Fruit fly (Drosophila melanogaster) whole organism, embryonic: ENCODE measurements around the gene CG4455.

ENCODE experiments used
- Abd-B ChIP-seq: fragments of 200-800 bp; sonication (Bioruptor generic); optimal IDR thresholded peaks from 2 replicates; lab custom pipeline; 2018; ENCODE audit warnings: missing biosample characterization, mild to moderate bottlenecking, missing genetic modification characterization, moderate library complexity
- Asciz ChIP-seq: fragments of 200-800 bp; sonication (Bioruptor generic); optimal IDR thresholded peaks from 2 replicates; lab custom pipeline; 2017; ENCODE audit warnings: missing biosample characterization, mild to moderate bottlenecking, missing genetic modification characterization, missing genetic modification reagents
- CG10274 ChIP-seq: fragments of 200-800 bp; sonication (Bioruptor generic); optimal IDR thresholded peaks from 3 replicates; lab custom pipeline; 2017; ENCODE audit warnings: missing biosample characterization, mild to moderate bottlenecking, missing genetic modification characterization
- CG12299 ChIP-seq: fragments of 200-800 bp; sonication (Bioruptor generic); optimal IDR thresholded peaks from 2 replicates; lab custom pipeline; 2018; ENCODE audit warnings: missing biosample characterization, mild to moderate bottlenecking, missing genetic modification characterization
- CG12744 ChIP-seq: fragments of 200-800 bp; sonication (Bioruptor generic); optimal IDR thresholded peaks from 2 replicates; lab custom pipeline; 2016; ENCODE audit warnings: missing biosample characterization, missing genetic modification characterization
- CG13775 ChIP-seq: fragments of 200-800 bp; sonication (Bioruptor generic); optimal IDR thresholded peaks from 3 replicates; lab custom pipeline; 2017; ENCODE audit warnings: missing biosample characterization, mild to moderate bottlenecking, missing genetic modification characterization
- CG14441 ChIP-seq: fragments of 200-800 bp; sonication (Bioruptor generic); IDR thresholded peaks from 2 replicates; pipeline ENCODE4 v1.3.6; 2022; ENCODE audit warnings: missing biosample characterization, missing genetic modification characterization
- CG15011 ChIP-seq: fragments of 200-800 bp; sonication (Bioruptor generic); optimal IDR thresholded peaks from 3 replicates; lab custom pipeline; 2018; ENCODE audit warnings: missing biosample characterization, mild to moderate bottlenecking, missing genetic modification characterization
- CG15073 ChIP-seq: fragments of 200-800 bp; sonication (Bioruptor generic); optimal IDR thresholded peaks from 2 replicates; lab custom pipeline; 2016; ENCODE audit warnings: missing biosample characterization, missing genetic modification characterization
- CG1603 ChIP-seq: fragments of 200-800 bp; sonication (Bioruptor generic); optimal IDR thresholded peaks from 2 replicates; lab custom pipeline; 2019; ENCODE audit warnings: missing biosample characterization, mild to moderate bottlenecking, missing genetic modification characterization, moderate library complexity
- CG17328 ChIP-seq: fragments of 200-800 bp; sonication (Bioruptor generic); IDR thresholded peaks from 2 replicates; pipeline ENCODE4 v1.3.6; 2022; ENCODE audit warnings: missing biosample characterization, missing genetic modification characterization
- CG18619 ChIP-seq: fragments of 200-800 bp; sonication (Bioruptor generic); optimal IDR thresholded peaks from 3 replicates; lab custom pipeline; 2017; ENCODE audit warnings: missing biosample characterization, mild to moderate bottlenecking, missing genetic modification characterization
- CG2116 ChIP-seq: fragments of 200-800 bp; sonication (Bioruptor generic); optimal IDR thresholded peaks from 3 replicates; lab custom pipeline; 2018; ENCODE audit warnings: missing biosample characterization, mild to moderate bottlenecking, missing genetic modification characterization
- CG2199 ChIP-seq: fragments of 200-800 bp; sonication (Bioruptor generic); IDR thresholded peaks from 3 replicates; pipeline ENCODE4 v1.3.6; 2022; ENCODE audit warnings: missing biosample characterization, missing genetic modification characterization
- CG31388 ChIP-seq: fragments of 200-800 bp; sonication (Bioruptor generic); optimal IDR thresholded peaks from 2 replicates; lab custom pipeline; 2016; ENCODE audit warnings: missing biosample characterization, missing genetic modification characterization
- CG32767 ChIP-seq: fragments of 200-800 bp; sonication (Bioruptor generic); IDR thresholded peaks from 2 replicates; pipeline ENCODE4 v1.3.6; 2022; ENCODE audit warnings: missing biosample characterization, missing genetic modification characterization
- CG3281 ChIP-seq: fragments of 200-800 bp; sonication (Bioruptor generic); optimal IDR thresholded peaks from 3 replicates; lab custom pipeline; 2017; ENCODE audit warnings: missing biosample characterization, mild to moderate bottlenecking, missing genetic modification characterization
- CG4424 ChIP-seq: fragments of 200-800 bp; sonication (Bioruptor generic); optimal IDR thresholded peaks from 3 replicates; lab custom pipeline; 2016; ENCODE audit warnings: missing biosample characterization, missing genetic modification characterization
- CG4617 ChIP-seq: fragments of 200-800 bp; sonication (Bioruptor generic); optimal IDR thresholded peaks from 3 replicates; lab custom pipeline; 2016; ENCODE audit warnings: missing biosample characterization, missing genetic modification characterization, borderline replicate concordance
- CG5180 ChIP-seq: fragments of 200-800 bp; sonication (Bioruptor generic); optimal IDR thresholded peaks from 3 replicates; lab custom pipeline; 2017; ENCODE audit warnings: missing biosample characterization, missing genetic modification characterization, mild to moderate bottlenecking, moderate library complexity, missing genetic modification reagents
- CG5245 ChIP-seq: fragments of 200-800 bp; sonication (Bioruptor generic); optimal IDR thresholded peaks from 3 replicates; lab custom pipeline; 2016; ENCODE audit warnings: missing biosample characterization, missing genetic modification characterization
- CG6654 ChIP-seq: fragments of 200-800 bp; sonication (Bioruptor generic); optimal IDR thresholded peaks from 2 replicates; lab custom pipeline; 2017; ENCODE audit warnings: missing biosample characterization, mild to moderate bottlenecking, missing genetic modification characterization
- CG7271 ChIP-seq: fragments of 200-800 bp; sonication (Bioruptor generic); optimal IDR thresholded peaks from 2 replicates; lab custom pipeline; 2018; ENCODE audit warnings: missing biosample characterization, mild to moderate bottlenecking, missing genetic modification characterization, moderate library complexity
- CG8765 ChIP-seq: fragments of 200-800 bp; sonication (Bioruptor generic); IDR thresholded peaks from 2 replicates; pipeline ENCODE4 v1.3.6; 2022; ENCODE audit warnings: missing biosample characterization, missing genetic modification characterization
- Doc3 ChIP-seq: fragments of 200-800 bp; sonication (Bioruptor generic); IDR thresholded peaks from 3 replicates; pipeline ENCODE4 v1.3.6; 2022; ENCODE audit warnings: missing biosample characterization, missing genetic modification characterization; ENCODE audit not compliant: partially characterized antibody
- Ets65A ChIP-seq: fragments of 200-800 bp; sonication (Bioruptor generic); peaks from one replicate; lab custom pipeline; 2016; ENCODE audit warnings: missing biosample characterization, missing genetic modification characterization
- Ets97D ChIP-seq: fragments of 200-800 bp; sonication (Bioruptor generic); optimal IDR thresholded peaks from 3 replicates; lab custom pipeline; 2016; ENCODE audit warnings: missing biosample characterization, missing genetic modification characterization
- Hand ChIP-seq: fragments of 200-800 bp; sonication (Bioruptor generic); optimal IDR thresholded peaks from 2 replicates; lab custom pipeline; 2017; ENCODE audit warnings: mild to moderate bottlenecking, missing biosample characterization, missing genetic modification reagents, missing genetic modification characterization
- Hr39 ChIP-seq: fragments of >200 bp; optimal IDR thresholded peaks from 2 replicates; lab custom pipeline; 2017
- Med ChIP-seq: fragments of 200-800 bp; sonication (Bioruptor generic); peaks from one replicate; lab custom pipeline; 2016; ENCODE audit warnings: missing biosample characterization, missing genetic modification characterization, mild to moderate bottlenecking, inconsistent platforms, moderate library complexity
- Mes4 ChIP-seq: fragments of 200-800 bp; sonication (Bioruptor generic); optimal IDR thresholded peaks from 2 replicates; lab custom pipeline; 2016; ENCODE audit warnings: missing biosample characterization, missing genetic modification characterization
- NC2α ChIP-seq: fragments of 200-800 bp; sonication (Bioruptor generic); optimal IDR thresholded peaks from 2 replicates; lab custom pipeline; 2016; ENCODE audit warnings: missing biosample characterization, missing genetic modification characterization
- Sin3A ChIP-seq: fragments of >200 bp; optimal IDR thresholded peaks from 2 replicates; lab custom pipeline; 2018
- Sry-δ ChIP-seq: fragments of 200-800 bp; sonication (Bioruptor generic); optimal IDR thresholded peaks from 2 replicates; lab custom pipeline; 2016; ENCODE audit warnings: missing biosample characterization, missing genetic modification characterization
- Taf1 ChIP-seq: fragments of 200-800 bp; sonication (Bioruptor generic); IDR thresholded peaks from 2 replicates; pipeline ENCODE4 v1.3.6; 2022; ENCODE audit warnings: missing biosample characterization, missing genetic modification characterization
- YL-1 ChIP-seq: fragments of 200-800 bp; sonication (Bioruptor generic); optimal IDR thresholded peaks from 3 replicates; lab custom pipeline; 2017; ENCODE audit warnings: missing biosample characterization, mild to moderate bottlenecking, missing genetic modification characterization
- al ChIP-seq: fragments of 200-800 bp; sonication (Bioruptor generic); IDR thresholded peaks from 2 replicates; pipeline ENCODE4 v1.3.6; 2022; ENCODE audit warnings: missing biosample characterization, missing genetic modification characterization
- ara ChIP-seq: fragments of 200-800 bp; sonication (Bioruptor generic); IDR thresholded peaks from 2 replicates; pipeline ENCODE4 v1.3.6; 2022; ENCODE audit warnings: missing biosample characterization, missing genetic modification characterization
- ase ChIP-seq: fragments of 200-800 bp; sonication (Bioruptor generic); IDR thresholded peaks from 3 replicates; pipeline ENCODE4 v1.3.6; 2022; ENCODE audit warnings: missing biosample characterization, missing genetic modification characterization
- ato ChIP-seq: fragments of 200-800 bp; sonication (Bioruptor generic); IDR thresholded peaks from 2 replicates; pipeline ENCODE4 v1.3.6; 2022; ENCODE audit warnings: missing biosample characterization, missing genetic modification characterization; ENCODE audit not compliant: partially characterized antibody
- eve ChIP-seq, 2 experiments: fragments of >200 bp; optimal IDR thresholded peaks; 2 replicates each; lab custom pipeline; 2017; ENCODE audit warnings: missing biosample characterization in 2 of 2, missing genetic modification characterization in 2 of 2
- fd3F ChIP-seq: fragments of 200-800 bp; sonication (Bioruptor generic); optimal IDR thresholded peaks from 2 replicates; lab custom pipeline; 2018; ENCODE audit warnings: missing biosample characterization, mild to moderate bottlenecking, missing genetic modification characterization, moderate library complexity
- jumu ChIP-seq: fragments of 200-800 bp; sonication (Bioruptor generic); optimal IDR thresholded peaks from 3 replicates; lab custom pipeline; 2016; ENCODE audit warnings: missing biosample characterization, missing genetic modification characterization
- kni ChIP-seq: fragments of 200-800 bp; sonication (Bioruptor generic); optimal IDR thresholded peaks from 3 replicates; lab custom pipeline; 2017; ENCODE audit warnings: mild to moderate bottlenecking, missing biosample characterization, missing genetic modification reagents, missing genetic modification characterization
- lab ChIP-seq: fragments of 200-800 bp; sonication (Bioruptor generic); optimal IDR thresholded peaks from 3 replicates; lab custom pipeline; 2017; ENCODE audit warnings: missing biosample characterization, missing genetic modification characterization, mild to moderate bottlenecking, moderate library complexity, missing genetic modification reagents
- pb ChIP-seq: fragments of 200-800 bp; sonication (Bioruptor generic); optimal IDR thresholded peaks from 3 replicates; lab custom pipeline; 2016; ENCODE audit warnings: missing biosample characterization, missing genetic modification characterization
- pfk ChIP-seq: fragments of 200-800 bp; sonication (Bioruptor generic); optimal IDR thresholded peaks from 2 replicates; lab custom pipeline; 2018; ENCODE audit warnings: missing biosample characterization, mild to moderate bottlenecking, missing genetic modification characterization, moderate library complexity
- pnt ChIP-seq: fragments of 200-800 bp; sonication (Bioruptor generic); optimal IDR thresholded peaks from 3 replicates; lab custom pipeline; 2016; ENCODE audit warnings: missing biosample characterization, missing genetic modification characterization
- pzg ChIP-seq: fragments of 200-800 bp; sonication (Bioruptor generic); optimal IDR thresholded peaks from 3 replicates; lab custom pipeline; 2018; ENCODE audit warnings: missing biosample characterization, mild to moderate bottlenecking, missing genetic modification characterization, moderate library complexity
- row ChIP-seq: fragments of 200-800 bp; sonication (Bioruptor generic); IDR thresholded peaks from 3 replicates; pipeline ENCODE4 v1.3.6; 2022; ENCODE audit warnings: missing biosample characterization, missing genetic modification characterization
- sd ChIP-seq: fragments of 200-800 bp; sonication (Bioruptor generic); optimal IDR thresholded peaks from 3 replicates; lab custom pipeline; 2018; ENCODE audit warnings: missing biosample characterization, mild to moderate bottlenecking, missing genetic modification characterization, moderate library complexity
- sqz ChIP-seq: fragments of 200-800 bp; sonication (Bioruptor generic); optimal IDR thresholded peaks from 3 replicates; lab custom pipeline; 2018; ENCODE audit warnings: missing biosample characterization, mild to moderate bottlenecking, missing genetic modification characterization
- sr ChIP-seq: fragments of 200-800 bp; sonication (Bioruptor generic); IDR thresholded peaks from 3 replicates; pipeline ENCODE4 v1.3.6; 2022; ENCODE audit warnings: missing biosample characterization, missing genetic modification characterization

The CG4455 gene

dm6 chr2L:16324833-16325232 lies 27.9 kb upstream of the CG4455 start (continued):
- no peak for TF ChIP-seq pb (GFP tag; lab: Kevin White, UChicago)
- no peak for TF ChIP-seq Ets65A (GFP tag; lab: Kevin White, UChicago)
- TF ChIP-seq ara (GFP tag; lab: Robert Waterston, UW): peak; percentile 54
- TF ChIP-seq CG2199 (GFP tag; lab: Robert Waterston, UW): no peak
- no peak for TF ChIP-seq CG14441 (GFP tag; lab: Robert Waterston, UW)
- no peak for TF ChIP-seq CG1603 (tag; lab: Kevin White, UChicago)
- TF ChIP-seq Sry-δ (GFP tag; lab: Kevin White, UChicago): no peak
- no peak for TF ChIP-seq pfk
- no peak for TF ChIP-seq CG6654 (GFP tag; lab: Kevin White, UChicago)
- no peak for TF ChIP-seq CG8765 (GFP tag; lab: Robert Waterston, UW)
- TF ChIP-seq CG2116 (GFP tag; lab: Kevin White, UChicago): no peak
- TF ChIP-seq Mes4 (GFP tag; lab: Kevin White, UChicago): no peak
- peak; percentile 23 for TF ChIP-seq lab (GFP tag; lab: Kevin White, UChicago)
- TF ChIP-seq Doc3: no peak
- TF ChIP-seq CG5245 (GFP tag; lab: Kevin White, UChicago): no peak
- TF ChIP-seq CG31388: no peak
- no peak for TF ChIP-seq Hr39 (lab: Kevin White, UChicago)
- TF ChIP-seq CG12299 (tag; lab: Kevin White, UChicago): no peak
- TF ChIP-seq Taf1 (GFP tag; lab: Robert Waterston, UW): no peak
- 0 out of 3 replicates have a peak, but pooled peaks have one; percentile 8 for TF ChIP-seq sr (GFP tag; lab: Robert Waterston, UW)
- TF ChIP-seq Sin3A (lab: Kevin White, UChicago): no peak
- no peak for TF ChIP-seq Asciz (GFP tag; lab: Kevin White, UChicago)
- no peak for TF ChIP-seq CG17328
- no peak for TF ChIP-seq fd3F
- no peak for TF ChIP-seq pzg (GFP tag; lab: Kevin White, UChicago)
- TF ChIP-seq CG18619 (GFP tag; lab: Kevin White, UChicago): no peak
- no peak for TF ChIP-seq al (GFP tag; lab: Robert Waterston, UW)
- no peak for TF ChIP-seq CG4424 (GFP tag; lab: Kevin White, UChicago)
- TF ChIP-seq CG10274 (GFP tag; lab: Kevin White, UChicago): no peak
- no peak for TF ChIP-seq eve (GFP tag; optimal IDR thresholded peaks at IDR 0.05; lab: Kevin White, UChicago)
- no peak for TF ChIP-seq Ets97D (GFP tag; lab: Kevin White, UChicago)
- TF ChIP-seq Hand (GFP tag; lab: Kevin White, UChicago): no peak
- TF ChIP-seq CG4617 (GFP tag; lab: Kevin White, UChicago): no peak
- TF ChIP-seq CG7271: no peak
- no peak for TF ChIP-seq CG13775 (GFP tag; lab: Kevin White, UChicago)
- TF ChIP-seq CG12744: no peak
- TF ChIP-seq jumu: no peak
- TF ChIP-seq CG15011: no peak
- no peak for TF ChIP-seq CG3281 (GFP tag; lab: Kevin White, UChicago)
- TF ChIP-seq Abd-B (GFP tag; lab: Kevin White, UChicago): no peak
- no peak for TF ChIP-seq sd (tag; lab: Kevin White, UChicago)
- TF ChIP-seq YL-1 (GFP tag; lab: Kevin White, UChicago): peak; percentile 33
- TF ChIP-seq CG32767 (GFP tag; lab: Robert Waterston, UW): 0 out of 2 replicates have a peak, but pooled peaks have one; percentile 30
- no peak for TF ChIP-seq CG15073
- TF ChIP-seq sqz (GFP tag; lab: Kevin White, UChicago): no peak
- peak; percentile 11; the same call in 1 of the 3 replicates for TF ChIP-seq row
- no peak for TF ChIP-seq pnt (GFP tag; lab: Kevin White, UChicago)
- no peak for TF ChIP-seq NC2α (GFP tag; lab: Kevin White, UChicago)
- no peak for TF ChIP-seq CG5180 (GFP tag; lab: Kevin White, UChicago)
- TF ChIP-seq kni: no peak
- no peak for TF ChIP-seq ase (GFP tag; lab: Robert Waterston, UW)
- peak; percentile 46 for TF ChIP-seq Med
- no peak for TF ChIP-seq ato (GFP tag; lab: Robert Waterston, UW)
